Worm (Caenorhabditis elegans) whole organism, L4 larva: ENCODE data around the gene T07F10.5.

Source experiments
- D1046.2 ChIP-seq: fragments of 200-800 bp; sonication (Bioruptor generic); IDR thresholded peaks from 2 replicates; pipeline ENCODE4 v1.3.6; 2022; ENCODE audit warnings: missing genetic modification characterization, missing compliant biosample characterization
- F26F4.8 ChIP-seq: fragments of 200-800 bp; sonication (Bioruptor generic); conservative IDR thresholded peaks from 2 replicates; pipeline ENCODE4 v1.3.6; 2022; ENCODE audit warnings: missing genetic modification characterization, missing compliant biosample characterization
- T26A8.4 ChIP-seq: fragments of 200-800 bp; sonication (Bioruptor generic); IDR thresholded peaks from 2 replicates; pipeline ENCODE4 v1.3.6; 2022; ENCODE audit warnings: missing genetic modification characterization, missing compliant biosample characterization
- Y48G9A.11 ChIP-seq: fragments of 200-800 bp; sonication (Bioruptor generic); IDR thresholded peaks from 2 replicates; pipeline ENCODE4 v1.3.6; 2022; ENCODE audit warnings: missing genetic modification reagents, missing genetic modification characterization, missing compliant biosample characterization
- ZK337.2 ChIP-seq: fragments of 200-800 bp; sonication (Bioruptor generic); IDR thresholded peaks from 2 replicates; pipeline ENCODE4 v1.3.6; 2022; ENCODE audit warnings: missing genetic modification reagents, missing genetic modification characterization, missing compliant biosample characterization
- aha-1 ChIP-seq: fragments of 150-350 bp; peaks from one replicate; lab custom pipeline; 2014; ENCODE audit warnings: missing biosample characterization, missing genetic modification characterization
- ceh-20 ChIP-seq: fragments of 200-800 bp; sonication (Bioruptor generic); IDR thresholded peaks from 2 replicates; pipeline ENCODE4 v1.3.6; 2022; ENCODE audit warnings: missing genetic modification reagents, missing genetic modification characterization, missing compliant biosample characterization
- ceh-62 ChIP-seq: sonication (generic microtip); optimal IDR thresholded peaks from 2 replicates; lab custom pipeline; 2017; ENCODE audit warnings: missing biosample characterization, missing genetic modification characterization
- ctbp-1 ChIP-seq: fragments of 200-800 bp; sonication (Bioruptor generic); IDR thresholded peaks from 2 replicates; pipeline ENCODE4 v1.3.6; 2022; ENCODE audit warnings: missing genetic modification reagents, missing genetic modification characterization, missing compliant biosample characterization
- daf-16 ChIP-seq, 3 experiments: sonication (generic microtip); optimal IDR thresholded peaks; 2 replicates each; lab custom pipeline; 2016 to 2017; ENCODE audit warnings: missing genetic modification characterization in 3 of 3, missing genetic modification reagents in 3 of 3, mild to moderate bottlenecking in 2 of 3, missing compliant biosample characterization in 2 of 3, missing biosample characterization in 1 of 3, moderate library complexity in 1 of 3
- daf-19 ChIP-seq: fragments of 200-800 bp; sonication (Bioruptor generic); conservative IDR thresholded peaks from 2 replicates; pipeline ENCODE4 v1.3.6; 2022; ENCODE audit warnings: missing genetic modification characterization, missing compliant biosample characterization
- dmd-6 ChIP-seq: fragments of 200-800 bp; sonication (Bioruptor generic); IDR thresholded peaks from 2 replicates; pipeline ENCODE4 v1.3.6; 2022; ENCODE audit warnings: missing genetic modification reagents, missing genetic modification characterization, missing compliant biosample characterization
- dmd-9 ChIP-seq: fragments of 200-800 bp; sonication (Bioruptor generic); IDR thresholded peaks from 2 replicates; pipeline ENCODE4 v1.3.6; 2022; ENCODE audit warnings: missing genetic modification reagents, missing genetic modification characterization, missing compliant biosample characterization
- dve-1 ChIP-seq: sonication (generic microtip); optimal IDR thresholded peaks from 2 replicates; lab custom pipeline; 2017; ENCODE audit warnings: antibody characterized with exemption, mild to moderate bottlenecking, missing genetic modification characterization, missing compliant biosample characterization; ENCODE audit not compliant: insufficient read depth
- hlh-11 ChIP-seq: fragments of 200-800 bp; sonication (Bioruptor generic); optimal IDR thresholded peaks from 2 replicates; lab custom pipeline; 2018; ENCODE audit warnings: mild to moderate bottlenecking, missing genetic modification characterization, missing compliant biosample characterization
- hlh-30 ChIP-seq: sonication (generic microtip); optimal IDR thresholded peaks from 2 replicates; lab custom pipeline; 2017; ENCODE audit warnings: antibody characterized with exemption, mild to moderate bottlenecking, missing genetic modification characterization, missing compliant biosample characterization; ENCODE audit not compliant: insufficient read depth
- hmg-1.1 ChIP-seq: fragments of 200-800 bp; sonication (Bioruptor generic); IDR thresholded peaks from 2 replicates; pipeline ENCODE4 v1.3.6; 2022; ENCODE audit warnings: missing genetic modification reagents, missing genetic modification characterization, missing compliant biosample characterization
- lin-38 ChIP-seq: fragments of 200-800 bp; sonication (Bioruptor generic); IDR thresholded peaks from 2 replicates; pipeline ENCODE4 v1.3.6; 2022; ENCODE audit warnings: missing genetic modification reagents, missing genetic modification characterization, missing compliant biosample characterization
- lin-39 ChIP-seq: fragments of 150-350 bp; optimal IDR thresholded peaks from 2 replicates; lab custom pipeline; 2014; ENCODE audit warnings: missing biosample characterization, missing genetic modification reagents, missing genetic modification characterization
- madf-9 ChIP-seq: fragments of 200-800 bp; sonication (Bioruptor generic); conservative IDR thresholded peaks from 2 replicates; pipeline ENCODE4 v1.3.6; 2022; ENCODE audit warnings: missing genetic modification reagents, missing genetic modification characterization, missing compliant biosample characterization
- mdl-1 ChIP-seq, 2 experiments: fragments of 150-350 bp in 1 of 2; sonication (generic microtip) in 1 of 2; optimal IDR thresholded peaks; 2 replicates each; lab custom pipeline; 2014 to 2017; ENCODE audit warnings: missing biosample characterization in 2 of 2, missing genetic modification characterization in 2 of 2
- nhr-11 ChIP-seq: fragments of 150-350 bp; optimal IDR thresholded peaks from 2 replicates; lab custom pipeline; 2014; ENCODE audit warnings: missing biosample characterization, missing genetic modification characterization
- nhr-111 ChIP-seq: fragments of 200-800 bp; sonication (Bioruptor generic); optimal IDR thresholded peaks from 2 replicates; lab custom pipeline; 2018; ENCODE audit warnings: mild to moderate bottlenecking, missing genetic modification characterization, missing compliant biosample characterization
- nhr-25 ChIP-seq: sonication (generic microtip); optimal IDR thresholded peaks from 2 replicates; lab custom pipeline; 2017; ENCODE audit warnings: missing genetic modification characterization, mild to moderate bottlenecking, missing compliant biosample characterization, antibody characterized with exemption, moderate library complexity, borderline replicate concordance; ENCODE audit not compliant: insufficient read depth
- nhr-28 ChIP-seq: fragments of 150-350 bp; optimal IDR thresholded peaks from 2 replicates; lab custom pipeline; 2014; ENCODE audit warnings: missing biosample characterization, missing genetic modification characterization
- nhr-6 ChIP-seq: fragments of 150-350 bp; optimal IDR thresholded peaks from 2 replicates; lab custom pipeline; 2014; ENCODE audit warnings: missing biosample characterization, missing genetic modification characterization
- nhr-77 ChIP-seq: fragments of 150-350 bp; optimal IDR thresholded peaks from 2 replicates; lab custom pipeline; 2014; ENCODE audit warnings: missing biosample characterization, missing genetic modification characterization
- pha-4 ChIP-seq, 2 experiments: fragments of 150-350 bp in 1 of 2; fragments of 200-800 bp in 1 of 2; sonication (Bioruptor generic) in 1 of 2; IDR thresholded peaks in 1 of 2; optimal IDR thresholded peaks in 1 of 2; 2 replicates each; pipeline versions ENCODE4 v1.3.6 to Lab custom; 2014 to 2022; ENCODE audit warnings: missing genetic modification characterization in 2 of 2, missing genetic modification reagents in 2 of 2, missing biosample characterization in 1 of 2, missing compliant biosample characterization in 1 of 2
- php-3 ChIP-seq: fragments of 200-800 bp; sonication (Bioruptor generic); IDR thresholded peaks from 2 replicates; pipeline ENCODE4 v1.3.6; 2022; ENCODE audit warnings: missing genetic modification reagents, missing genetic modification characterization, missing compliant biosample characterization
- pqm-1 ChIP-seq: sonication (generic microtip); optimal IDR thresholded peaks from 2 replicates; lab custom pipeline; 2017; ENCODE audit warnings: missing biosample characterization, missing genetic modification characterization
- rbr-2 ChIP-seq: sonication (generic microtip); optimal IDR thresholded peaks from 2 replicates; lab custom pipeline; 2016; ENCODE audit warnings: missing genotype, missing genetic modification characterization, missing compliant biosample characterization
- saeg-2 ChIP-seq: fragments of 200-800 bp; sonication (Bioruptor generic); IDR thresholded peaks from 2 replicates; pipeline ENCODE4 v1.3.6; 2022; ENCODE audit warnings: missing genetic modification reagents, missing genetic modification characterization, missing compliant biosample characterization
- tra-1 ChIP-seq: fragments of 200-800 bp; sonication (Bioruptor generic); IDR thresholded peaks from 2 replicates; pipeline ENCODE4 v1.3.6; 2022; ENCODE audit warnings: missing genetic modification reagents, missing genetic modification characterization, missing compliant biosample characterization
- unc-62 ChIP-seq, 3 experiments: fragments of 150-350 bp in 1 of 3; sonication (generic microtip); optimal IDR thresholded peaks in 2 of 3; peaks in 1 of 3; 1 replicate in 1 of 3; 2 replicates in 2 of 3; lab custom pipeline; 2014 to 2017; ENCODE audit warnings: missing biosample characterization in 3 of 3, missing genetic modification characterization in 3 of 3, missing genetic modification reagents in 3 of 3, missing genotype in 1 of 3
- zip-11 ChIP-seq: fragments of 200-800 bp; sonication (Bioruptor generic); IDR thresholded peaks from 2 replicates; pipeline ENCODE4 v1.3.6; 2022; ENCODE audit warnings: missing genetic modification characterization, missing compliant biosample characterization

The T07F10.5 gene

ce11 chrV:12908614-12909013, 42.9 kb downstream of the T07F10.5 start:
- no peak for TF ChIP-seq ZK337.2 (GFP tag; lab: Robert Waterston, UW)
- TF ChIP-seq aha-1 (tag; lab: Kevin White, UChicago) = peak; percentile 65
- TF ChIP-seq saeg-2 = peak; percentile 70; the same call in 1 of the 2 replicates
- TF ChIP-seq hlh-11 (tag; lab: Kevin White, UChicago) = peak; percentile 53
- 0 out of 2 replicates have a peak, but pooled peaks have one; percentile 19 for TF ChIP-seq hmg-1.1 (GFP tag; lab: Robert Waterston, UW)
- no peak for TF ChIP-seq nhr-25 (tag; lab: Kevin White, UChicago)
- peak; percentile 80 for TF ChIP-seq dmd-6 (GFP tag; lab: Robert Waterston, UW)
- TF ChIP-seq dve-1 (tag; lab: Kevin White, UChicago) = peak; percentile 6

ce11 chrV:12909544-12910157, 43.9 kb downstream of the T07F10.5 start, which contains the start of gene nid-1:
nid-1 (plus strand) TSS chrV:12910107.
- TF ChIP-seq daf-19 (GFP tag; lab: Robert Waterston, UW) = no peak
- TF ChIP-seq lin-39 (tag; lab: Kevin White, UChicago) = no peak
- no peak for TF ChIP-seq madf-9 (GFP tag; lab: Robert Waterston, UW)
- no peak for TF ChIP-seq tra-1 (GFP tag; lab: Robert Waterston, UW)
- no peak for TF ChIP-seq pha-4 (GFP tag; IDR thresholded peaks at IDR 0.05; lab: Robert Waterston, UW)
- no peak for TF ChIP-seq pha-4 (tag; optimal IDR thresholded peaks at IDR 0.05; lab: Kevin White, UChicago)
- no peak for TF ChIP-seq nhr-6 (tag; lab: Kevin White, UChicago)
- peak; percentile 67 for TF ChIP-seq dve-1 (tag; lab: Kevin White, UChicago)
- TF ChIP-seq rbr-2 (tag; lab: Kevin White, UChicago) = no peak
- TF ChIP-seq daf-16 (GFP tag; optimal IDR thresholded peaks at IDR 0.05; lab: Kevin White, UChicago) = no peak
- TF ChIP-seq daf-16 (tag; optimal IDR thresholded peaks at IDR 0.05; lab: Kevin White, UChicago) = peak; percentile 96
- no peak for TF ChIP-seq nhr-25 (tag; lab: Kevin White, UChicago)
- peak; percentile 93 for TF ChIP-seq php-3 (GFP tag; lab: Robert Waterston, UW)
- peak; percentile 16 for TF ChIP-seq nhr-77 (tag; lab: Kevin White, UChicago)
- TF ChIP-seq hlh-11 (tag; lab: Kevin White, UChicago) = peak; percentile 64
- TF ChIP-seq T26A8.4 (GFP tag; lab: Robert Waterston, UW) = no peak
- TF ChIP-seq nhr-28 (tag; lab: Kevin White, UChicago) = peak; percentile 51
- TF ChIP-seq ceh-62 (tag; lab: Kevin White, UChicago) = no peak
- no peak for TF ChIP-seq nhr-111 (GFP tag; lab: Kevin White, UChicago)
- TF ChIP-seq F26F4.8 (GFP tag; lab: Robert Waterston, UW) = no peak
- no peak for TF ChIP-seq zip-11 (GFP tag; lab: Robert Waterston, UW)
- no peak for TF ChIP-seq mdl-1 (tag; optimal IDR thresholded peaks at IDR 0.05; lab: Kevin White, UChicago)
- TF ChIP-seq ceh-20 = 0 out of 2 replicates have a peak, but pooled peaks have one; percentile 41
- no peak for TF ChIP-seq dmd-9 (GFP tag; lab: Robert Waterston, UW)
- TF ChIP-seq nhr-11 (tag; lab: Kevin White, UChicago) = no peak
- peak; percentile 76 for TF ChIP-seq dmd-6 (GFP tag; lab: Robert Waterston, UW)
- no peak for TF ChIP-seq lin-38 (GFP tag; lab: Robert Waterston, UW)
- peak; percentile 51 for TF ChIP-seq pqm-1 (tag; lab: Kevin White, UChicago)
- TF ChIP-seq D1046.2 (GFP tag; lab: Robert Waterston, UW) = no peak
- no peak for TF ChIP-seq ctbp-1
- TF ChIP-seq hlh-30 (tag; lab: Kevin White, UChicago) = no peak
- no peak for TF ChIP-seq Y48G9A.11 (GFP tag; lab: Robert Waterston, UW)
- TF ChIP-seq unc-62 (GFP tag; optimal IDR thresholded peaks at IDR 0.05 in 1 of 2; lab: Kevin White, UChicago) = peak in 1 of 2 experiments; percentile 29
- TF ChIP-seq unc-62 (tag; optimal IDR thresholded peaks at IDR 0.05; lab: Kevin White, UChicago) = no peak
